Worm (Caenorhabditis elegans) whole organism, late embryonic: ENCODE data around the gene K04C2.5.

Source experiments
- ceh-18 ChIP-seq: sonication (generic microtip); optimal IDR thresholded peaks from 2 replicates; lab custom pipeline; 2016; ENCODE audit warnings: missing genetic modification characterization, missing compliant biosample characterization
- ceh-2 ChIP-seq: sonication (generic microtip); optimal IDR thresholded peaks from 2 replicates; lab custom pipeline; 2016; ENCODE audit warnings: missing genotype, missing genetic modification characterization, missing compliant biosample characterization
- ceh-9 ChIP-seq: sonication (generic microtip); optimal IDR thresholded peaks from 2 replicates; lab custom pipeline; 2016; ENCODE audit warnings: mild to moderate bottlenecking, missing genetic modification characterization, inconsistent platforms, missing compliant biosample characterization
- elt-2 ChIP-seq: sonication (generic microtip); optimal IDR thresholded peaks from 2 replicates; lab custom pipeline; 2016; ENCODE audit warnings: missing genetic modification reagents, missing genetic modification characterization, missing compliant biosample characterization
- fkh-10 ChIP-seq: fragments of 150-350 bp; optimal IDR thresholded peaks from 2 replicates; lab custom pipeline; 2014; ENCODE audit warnings: missing biosample characterization, missing genetic modification reagents, missing genetic modification characterization
- lin-11 ChIP-seq: fragments of 200-800 bp; sonication (Bioruptor generic); optimal IDR thresholded peaks from 2 replicates; lab custom pipeline; 2018; ENCODE audit warnings: mild to moderate bottlenecking, missing genetic modification characterization, missing compliant biosample characterization
- mec-3 ChIP-seq: sonication (generic microtip); optimal IDR thresholded peaks from 2 replicates; lab custom pipeline; 2016; ENCODE audit warnings: borderline replicate concordance, missing genetic modification characterization, missing compliant biosample characterization
- nhr-11 ChIP-seq: fragments of 150-350 bp; optimal IDR thresholded peaks from 2 replicates; lab custom pipeline; 2014; ENCODE audit warnings: missing biosample characterization, missing genetic modification characterization
- pha-4 ChIP-seq: fragments of 150-350 bp; optimal IDR thresholded peaks from 2 replicates; lab custom pipeline; 2018; ENCODE audit warnings: missing biosample characterization, missing genetic modification reagents, missing genetic modification characterization
- ref-2 ChIP-seq: sonication (generic microtip); optimal IDR thresholded peaks from 2 replicates; lab custom pipeline; 2016; ENCODE audit warnings: missing genetic modification characterization, missing compliant biosample characterization
- unc-55 ChIP-seq: sonication (generic microtip); optimal IDR thresholded peaks from 2 replicates; lab custom pipeline; 2017; ENCODE audit warnings: missing biosample characterization, missing genetic modification reagents, missing genetic modification characterization
- unc-86 ChIP-seq: sonication (generic microtip); optimal IDR thresholded peaks from 2 replicates; lab custom pipeline; 2016; ENCODE audit warnings: missing genetic modification characterization, missing compliant biosample characterization

DNA sequence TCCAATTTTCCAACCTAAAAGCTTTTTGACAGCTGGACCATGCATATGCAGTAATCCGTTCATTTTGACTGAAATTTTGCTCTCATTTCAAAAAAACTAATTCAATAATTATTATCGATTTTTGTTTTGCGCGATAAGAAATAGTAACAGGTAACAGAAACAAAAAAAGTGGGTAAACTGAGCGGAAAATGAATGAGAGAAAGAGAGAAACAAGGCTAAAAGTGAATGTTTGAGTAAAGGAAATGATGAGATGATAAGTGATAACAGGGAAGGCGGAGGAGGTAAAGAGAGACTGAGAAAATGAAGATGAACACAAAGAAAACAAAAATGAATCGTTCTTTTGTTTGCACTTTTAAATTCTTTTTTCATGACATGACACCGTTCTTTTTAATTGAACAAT, 27.6 kb downstream of the K04C2.5 start, which contains the start of gene sma-3:
- TF ChIP-seq pha-4 (tag; lab: Kevin White, UChicago) (no peak), ceh-9 (tag; lab: Kevin White, UChicago) (no peak), ceh-2 (tag; lab: Kevin White, UChicago) (no peak), ceh-18 (tag; lab: Kevin White, UChicago) (no peak), mec-3 (no peak), nhr-11 (tag; lab: Kevin White, UChicago) (no peak), unc-86 (no peak), elt-2 (peak; percentile 12), lin-11 (tag; lab: Kevin White, UChicago) (no peak), fkh-10 (no peak), ref-2 (tag; lab: Kevin White, UChicago) (no peak), unc-55 (no peak)
